Fruit fly (Drosophila melanogaster) Kc167 (cell line): ENCODE measurements around the gene tral.

Experiments
- Sin3A ChIP-seq: fragments of >200 bp; optimal IDR thresholded peaks from 2 replicates; lab custom pipeline; 2018; ENCODE audit warnings: missing external identifiers
- h ChIP-seq: fragments of >200 bp; optimal IDR thresholded peaks from 3 replicates; lab custom pipeline; 2018; ENCODE audit warnings: missing external identifiers

DNA sequence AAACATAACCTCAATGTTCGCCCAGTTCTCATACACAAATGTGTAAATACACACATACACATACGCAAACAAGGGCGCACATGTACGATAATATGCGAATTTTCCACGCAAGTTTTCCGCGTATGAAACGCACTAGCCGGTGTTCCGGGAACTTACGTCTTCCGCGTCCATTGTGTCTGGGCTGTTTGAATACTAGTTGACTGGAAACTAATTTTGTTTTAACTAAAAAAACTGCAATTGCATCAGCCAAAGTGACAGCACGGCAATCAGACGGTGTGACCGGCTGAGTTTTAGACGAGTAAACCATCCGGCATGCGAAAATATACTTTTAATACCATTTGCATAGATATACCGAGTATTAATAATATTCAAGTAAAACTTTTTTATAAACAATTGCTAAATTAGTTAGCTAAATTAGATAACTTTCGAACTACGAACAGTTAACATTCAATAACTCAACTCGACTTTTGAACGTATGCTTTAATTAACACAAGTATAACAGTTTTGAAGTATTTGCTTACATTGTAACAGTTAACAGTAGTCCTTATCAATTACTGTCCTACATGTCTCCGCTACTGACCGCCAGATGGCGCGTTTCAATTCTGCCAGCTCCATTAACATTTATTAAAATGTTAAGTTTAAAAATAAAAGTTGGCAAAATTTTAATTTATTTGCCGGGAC, 11.7 kb downstream of the tral start, which contains the start of gene eIF2beta:
- TF ChIP-seq h (lab: Kevin White, UChicago) (no peak), Sin3A (lab: Kevin White, UChicago) (no peak)
